Worm (Caenorhabditis elegans) whole organism, L3 larva: ENCODE results near the gene oac-58.

ENCODE experiments used
- R02D3.7 ChIP-seq: fragments of 150-350 bp; optimal IDR thresholded peaks from 2 replicates; lab custom pipeline; 2014; ENCODE audit warnings: missing biosample characterization, missing genetic modification characterization
- aly-2 ChIP-seq: fragments of 150-350 bp; optimal IDR thresholded peaks from 2 replicates; lab custom pipeline; 2014; ENCODE audit warnings: missing biosample characterization, missing genetic modification characterization
- ama-1 ChIP-seq: fragments of 150-350 bp; optimal IDR thresholded peaks from 2 replicates; lab custom pipeline; 2018
- ceh-28 ChIP-seq: fragments of 150-350 bp; optimal IDR thresholded peaks from 2 replicates; lab custom pipeline; 2014; ENCODE audit warnings: missing biosample characterization, missing genetic modification reagents, missing genetic modification characterization
- ceh-82 ChIP-seq: fragments of 150-350 bp; optimal IDR thresholded peaks from 2 replicates; lab custom pipeline; 2014; ENCODE audit warnings: missing biosample characterization, missing genetic modification characterization
- daf-12 ChIP-seq: fragments of 150-350 bp; optimal IDR thresholded peaks from 2 replicates; lab custom pipeline; 2014; ENCODE audit warnings: missing biosample characterization, missing genetic modification reagents, missing genetic modification characterization
- egl-5 ChIP-seq: fragments of 150-350 bp; optimal IDR thresholded peaks from 2 replicates; lab custom pipeline; 2017; ENCODE audit warnings: missing biosample characterization, missing genetic modification reagents, missing genetic modification characterization, inconsistent platforms
- elt-2 ChIP-seq: sonication (generic microtip); optimal IDR thresholded peaks from 2 replicates; lab custom pipeline; 2016; ENCODE audit warnings: missing genetic modification reagents, mild to moderate bottlenecking, missing genetic modification characterization, missing compliant biosample characterization
- fkh-10 ChIP-seq: sonication (generic microtip); optimal IDR thresholded peaks from 2 replicates; lab custom pipeline; 2017; ENCODE audit warnings: missing biosample characterization, missing genetic modification reagents, missing genetic modification characterization
- fkh-2 ChIP-seq: fragments of 150-350 bp; optimal IDR thresholded peaks from 2 replicates; lab custom pipeline; 2014; ENCODE audit warnings: missing biosample characterization, missing genetic modification reagents, missing genetic modification characterization
- fos-1 ChIP-seq: fragments of 150-350 bp; optimal IDR thresholded peaks from 2 replicates; lab custom pipeline; 2014; ENCODE audit warnings: missing biosample characterization, missing genetic modification characterization
- jun-1 ChIP-seq: fragments of 150-350 bp; optimal IDR thresholded peaks from 2 replicates; lab custom pipeline; 2014; ENCODE audit warnings: missing biosample characterization, missing genetic modification reagents, missing genetic modification characterization
- lin-15B ChIP-seq: fragments of 150-350 bp; optimal IDR thresholded peaks from 2 replicates; lab custom pipeline; 2014; ENCODE audit warnings: missing biosample characterization, missing genetic modification characterization
- lin-39 ChIP-seq: fragments of 150-350 bp; optimal IDR thresholded peaks from 2 replicates; lab custom pipeline; 2018; ENCODE audit warnings: missing biosample characterization, missing genetic modification reagents, missing genetic modification characterization
- lsy-12 ChIP-seq: sonication (generic microtip); optimal IDR thresholded peaks from 2 replicates; lab custom pipeline; 2016; ENCODE audit warnings: mild to moderate bottlenecking, missing genetic modification characterization, missing compliant biosample characterization
- mml-1 ChIP-seq: fragments of 150-350 bp; sonication (generic microtip); optimal IDR thresholded peaks from 3 replicates; lab custom pipeline; 2014; ENCODE audit warnings: missing biosample characterization, missing genetic modification characterization
- nfya-1 ChIP-seq: sonication (generic microtip); optimal IDR thresholded peaks from 2 replicates; lab custom pipeline; 2017; ENCODE audit warnings: missing genetic modification characterization, mild to moderate bottlenecking, missing compliant biosample characterization, antibody characterized with exemption, moderate library complexity; ENCODE audit not compliant: insufficient read depth
- nhr-11 ChIP-seq: fragments of 150-350 bp; optimal IDR thresholded peaks from 2 replicates; lab custom pipeline; 2014; ENCODE audit warnings: missing biosample characterization, missing genetic modification characterization
- nhr-23 ChIP-seq: fragments of 150-350 bp; optimal IDR thresholded peaks from 2 replicates; lab custom pipeline; 2014; ENCODE audit warnings: missing biosample characterization, missing genetic modification reagents, missing genetic modification characterization
- nhr-237 ChIP-seq: fragments of 150-350 bp; optimal IDR thresholded peaks from 2 replicates; lab custom pipeline; 2014; ENCODE audit warnings: missing biosample characterization, missing genetic modification characterization
- nhr-25 ChIP-seq: sonication (generic microtip); optimal IDR thresholded peaks from 2 replicates; lab custom pipeline; 2017; ENCODE audit warnings: missing biosample characterization, missing genetic modification characterization
- nhr-28 ChIP-seq: fragments of 150-350 bp; optimal IDR thresholded peaks from 2 replicates; lab custom pipeline; 2014; ENCODE audit warnings: missing biosample characterization, missing genetic modification characterization
- nhr-67 ChIP-seq: fragments of 150-350 bp; optimal IDR thresholded peaks from 2 replicates; lab custom pipeline; 2014; ENCODE audit warnings: missing biosample characterization, missing genetic modification characterization
- nhr-76 ChIP-seq: fragments of 150-350 bp; sonication (generic microtip); optimal IDR thresholded peaks from 5 replicates; lab custom pipeline; 2014; ENCODE audit warnings: missing biosample characterization, missing genetic modification characterization
- nhr-77 ChIP-seq: fragments of 150-350 bp; optimal IDR thresholded peaks from 2 replicates; lab custom pipeline; 2014; ENCODE audit warnings: missing biosample characterization, missing genetic modification characterization
- pha-4 ChIP-seq: fragments of 150-350 bp; optimal IDR thresholded peaks from 2 replicates; lab custom pipeline; 2014; ENCODE audit warnings: missing biosample characterization, missing genetic modification reagents, missing genetic modification characterization
- pqm-1 ChIP-seq: fragments of 150-350 bp; optimal IDR thresholded peaks from 2 replicates; lab custom pipeline; 2017; ENCODE audit warnings: missing biosample characterization, missing genetic modification characterization, inconsistent platforms
- skn-1 ChIP-seq: fragments of 150-350 bp; optimal IDR thresholded peaks from 2 replicates; lab custom pipeline; 2014; ENCODE audit warnings: missing biosample characterization, missing genetic modification characterization
- snpc-4 ChIP-seq: fragments of 150-350 bp; optimal IDR thresholded peaks from 2 replicates; lab custom pipeline; 2014; ENCODE audit warnings: missing biosample characterization, missing genetic modification characterization
- unc-39 ChIP-seq: sonication (generic microtip); optimal IDR thresholded peaks from 4 replicates; lab custom pipeline; 2017; ENCODE audit warnings: missing biosample characterization, missing genetic modification characterization
- unc-62 ChIP-seq: fragments of 150-350 bp; sonication (generic microtip); optimal IDR thresholded peaks from 4 replicates; lab custom pipeline; 2014; ENCODE audit warnings: missing biosample characterization, missing genetic modification reagents, missing genetic modification characterization

oac-58 gene

ce11 chrIV:12311597-12311996 is at the start of gene oac-58:
oac-58 (minus strand) TSS chrIV:12311697.
- TF ChIP-seq unc-62 (GFP tag; lab: Kevin White, UChicago) (no peak), pqm-1 (no peak), nhr-25 (tag; lab: Kevin White, UChicago) (no peak), egl-5 (tag; lab: Kevin White, UChicago) (no peak), nhr-23 (tag; lab: Kevin White, UChicago) (no peak), daf-12 (tag; lab: Kevin White, UChicago) (no peak), ceh-82 (tag; lab: Kevin White, UChicago) (no peak), lin-39 (tag; lab: Kevin White, UChicago) (no peak), nhr-77 (tag; lab: Kevin White, UChicago) (no peak), ceh-28 (tag; lab: Kevin White, UChicago) (no peak), fkh-10 (GFP tag; lab: Kevin White, UChicago) (no peak), nfya-1 (tag; lab: Kevin White, UChicago) (no peak), R02D3.7 (no peak), ama-1 (lab: Kevin White, UChicago) (no peak), lsy-12 (tag; lab: Kevin White, UChicago) (no peak), pha-4 (no peak), nhr-237 (tag; lab: Kevin White, UChicago) (no peak)

ce11 chrIV:12360742-12361195 is 49.3 kb upstream of the oac-58 start, which contains the start of gene sec-24.2:
sec-24.2 (minus strand) TSS chrIV:12360792.
- TF ChIP-seq egl-5 (tag; lab: Kevin White, UChicago) (no peak), nhr-76 (tag; lab: Kevin White, UChicago) (no peak), aly-2 (tag; lab: Kevin White, UChicago) (no peak), mml-1 (tag; lab: Kevin White, UChicago) (no peak), ama-1 (lab: Kevin White, UChicago) (no peak)

DNA sequence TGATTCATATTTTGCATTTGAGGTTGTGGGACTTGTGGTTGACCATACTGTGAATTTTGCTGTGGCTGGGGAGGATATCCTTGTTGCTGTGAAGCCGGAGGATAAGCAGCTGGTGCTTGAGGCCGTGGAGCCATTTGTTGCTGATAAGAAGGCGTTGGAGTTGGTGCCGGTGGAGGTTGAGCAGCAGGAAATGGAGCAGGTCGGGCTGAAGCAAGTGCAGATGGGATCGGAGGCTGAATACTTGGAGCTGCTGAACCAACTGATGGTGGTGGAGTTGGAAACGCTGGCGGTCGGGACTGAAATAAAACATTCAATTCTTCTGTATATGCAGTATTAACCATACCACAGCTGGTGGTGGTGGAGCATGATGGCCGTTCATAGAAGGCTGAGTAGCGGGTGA is 48.5 kb upstream of the oac-58 start:
- TF ChIP-seq aly-2 (tag; lab: Kevin White, UChicago) (no peak), ceh-28 (tag; lab: Kevin White, UChicago) (no peak), lin-15B (tag; lab: Kevin White, UChicago) (no peak), pqm-1 (no peak), ama-1 (lab: Kevin White, UChicago) (no peak), fos-1 (tag; lab: Kevin White, UChicago) (no peak), lin-39 (tag; lab: Kevin White, UChicago) (no peak), unc-39 (tag; lab: Kevin White, UChicago) (no peak), jun-1 (tag; lab: Kevin White, UChicago) (no peak), nhr-77 (tag; lab: Kevin White, UChicago) (no peak), fkh-10 (GFP tag; lab: Kevin White, UChicago) (no peak), mml-1 (tag; lab: Kevin White, UChicago) (no peak), egl-5 (tag; lab: Kevin White, UChicago) (no peak), unc-62 (GFP tag; lab: Kevin White, UChicago) (no peak), nhr-28 (tag; lab: Kevin White, UChicago) (no peak), snpc-4 (tag; lab: Kevin White, UChicago) (no peak), R02D3.7 (no peak)
- TF ChIP-seq, all 47 proteins: peak for 0

DNA sequence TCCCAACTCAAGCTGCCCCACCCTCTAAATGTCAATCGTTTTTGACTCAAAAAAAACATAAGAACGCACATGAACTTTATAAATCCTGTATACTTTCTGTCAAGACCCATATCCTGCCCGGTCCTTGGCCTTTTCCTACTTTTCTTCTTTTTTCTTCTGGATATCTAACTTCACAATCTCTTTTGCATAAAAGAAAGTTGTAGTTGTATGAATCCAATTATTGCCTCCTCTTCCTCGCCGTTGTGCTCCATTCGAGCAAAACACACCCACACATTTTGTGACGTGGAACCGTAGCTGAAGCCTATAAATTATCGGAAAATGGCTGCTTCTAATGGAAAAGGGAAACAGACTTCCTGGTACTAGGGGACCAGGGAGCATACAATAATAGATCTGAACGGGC is 38.7 kb upstream of the oac-58 start:
- peak; percentile 88 for TF ChIP-seq fkh-10 (GFP tag; lab: Kevin White, UChicago)
- TF ChIP-seq aly-2 (tag; lab: Kevin White, UChicago) = no peak
- TF ChIP-seq jun-1 (tag; lab: Kevin White, UChicago) = no peak
- TF ChIP-seq nhr-11 (tag; lab: Kevin White, UChicago) = no peak
- TF ChIP-seq fkh-2 = no peak
- TF ChIP-seq, all 47 proteins: peak for 1

ce11 chrIV:12349639-12350038 is 38.1 kb upstream of the oac-58 start, which contains the start of gene best-22:
best-22 (plus strand) TSS chrIV:12349939.
- TF ChIP-seq lin-39 (tag; lab: Kevin White, UChicago) (no peak), nhr-77 (tag; lab: Kevin White, UChicago) (no peak), aly-2 (tag; lab: Kevin White, UChicago) (no peak), nhr-23 (tag; lab: Kevin White, UChicago) (no peak), ama-1 (lab: Kevin White, UChicago) (no peak), skn-1 (no peak), elt-2 (tag; lab: Kevin White, UChicago) (no peak), lsy-12 (tag; lab: Kevin White, UChicago) (no peak), pqm-1 (no peak), unc-39 (tag; lab: Kevin White, UChicago) (no peak), nhr-76 (tag; lab: Kevin White, UChicago) (no peak), mml-1 (tag; lab: Kevin White, UChicago) (no peak), nhr-28 (tag; lab: Kevin White, UChicago) (no peak), nhr-237 (tag; lab: Kevin White, UChicago) (no peak), nhr-67 (no peak), nhr-25 (tag; lab: Kevin White, UChicago) (no peak)
